Worm (Caenorhabditis elegans) whole organism, L4/young adult: ENCODE results near the gene T24D5.3.

Experiments used
- W03F9.2 ChIP-seq: fragments of 150-350 bp; optimal IDR thresholded peaks from 2 replicates; lab custom pipeline; 2014; ENCODE audit warnings: missing biosample characterization, missing genetic modification characterization
- dao-5 ChIP-seq: sonication (generic microtip); optimal IDR thresholded peaks from 2 replicates; lab custom pipeline; 2016; ENCODE audit warnings: missing genotype, missing genetic modification characterization, moderate library complexity, missing compliant biosample characterization
- him-1 ChIP-seq: sonication (generic microtip); optimal IDR thresholded peaks from 2 replicates; lab custom pipeline; 2016; ENCODE audit warnings: missing genotype, missing genetic modification reagents, missing genetic modification characterization, missing compliant biosample characterization

The T24D5.3 gene

DNA sequence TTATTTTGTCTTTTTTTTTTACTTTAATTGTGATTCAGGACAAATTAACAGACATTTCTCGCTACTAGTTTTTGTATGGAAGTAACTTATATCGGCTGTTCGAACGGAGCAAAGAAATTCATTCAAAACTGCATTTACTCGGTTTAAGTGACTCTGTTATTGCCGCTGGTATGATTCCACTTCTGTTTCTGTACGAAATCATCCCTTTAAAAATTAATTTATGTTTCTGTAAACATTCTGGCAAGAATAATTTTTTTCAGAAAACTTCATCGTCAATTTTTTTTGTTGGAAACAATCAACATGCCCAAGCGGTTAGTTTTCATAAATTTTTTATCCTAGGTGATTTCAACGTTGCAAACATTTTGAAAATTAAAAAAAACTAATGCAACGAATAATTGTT is at the start of gene T24D5.3:
TSS of gene T24D5.3 (plus strand) at position 301 of the 400 bp plus-strand sequence.
- TF ChIP-seq dao-5 (tag; lab: Kevin White, UChicago) (no peak), W03F9.2 (no peak), him-1 (tag; lab: Kevin White, UChicago) (no peak)

DNA sequence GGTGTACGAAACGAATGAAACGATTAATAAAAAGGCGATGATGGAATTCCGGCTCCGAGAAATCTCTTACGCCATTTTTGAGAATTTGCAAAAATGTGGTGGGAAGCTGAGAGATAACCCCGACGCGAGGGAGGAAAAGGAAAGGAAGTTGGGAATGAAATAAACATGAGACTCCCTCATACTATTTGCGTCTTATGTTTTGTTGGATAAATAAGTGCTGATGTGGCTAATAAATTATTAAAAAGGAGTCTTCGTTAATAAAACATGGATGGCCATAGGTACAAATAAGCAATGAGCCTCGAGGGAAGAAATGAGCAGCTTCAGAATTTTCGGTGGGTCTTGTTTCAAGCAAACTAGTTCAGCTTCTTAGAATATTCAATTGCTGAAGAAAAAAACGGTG is 47.5 kb upstream of the T24D5.3 start:
- no peak for TF ChIP-seq W03F9.2

- TF ChIP-seq W03F9.2 (no peak), dao-5 (tag; lab: Kevin White, UChicago) (no peak), him-1 (tag; lab: Kevin White, UChicago) (no peak)
These were observed 45.4 kb upstream of the T24D5.3 start for ce11 chrX:12534476-12534875.

DNA sequence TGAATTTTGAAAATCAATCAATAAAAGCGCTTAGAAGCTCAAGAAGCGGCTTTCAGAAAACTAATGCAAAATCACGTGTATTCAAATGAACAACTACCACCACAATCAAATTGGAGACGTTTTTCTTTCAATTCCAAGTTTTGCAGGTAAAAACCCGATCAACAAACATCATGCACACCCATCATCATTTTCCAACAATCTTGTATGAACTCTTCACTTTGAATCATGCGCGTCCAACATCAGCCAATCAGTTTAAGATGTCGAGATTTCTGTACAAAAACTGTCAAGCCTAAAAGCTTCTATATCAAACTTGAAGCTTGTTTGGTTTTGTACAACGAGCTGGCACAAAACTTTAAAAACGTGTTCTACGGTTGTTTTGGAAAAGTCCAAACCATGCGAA is 41.1 kb upstream of the T24D5.3 start:
- no peak for TF ChIP-seq dao-5 (tag; lab: Kevin White, UChicago)

DNA sequence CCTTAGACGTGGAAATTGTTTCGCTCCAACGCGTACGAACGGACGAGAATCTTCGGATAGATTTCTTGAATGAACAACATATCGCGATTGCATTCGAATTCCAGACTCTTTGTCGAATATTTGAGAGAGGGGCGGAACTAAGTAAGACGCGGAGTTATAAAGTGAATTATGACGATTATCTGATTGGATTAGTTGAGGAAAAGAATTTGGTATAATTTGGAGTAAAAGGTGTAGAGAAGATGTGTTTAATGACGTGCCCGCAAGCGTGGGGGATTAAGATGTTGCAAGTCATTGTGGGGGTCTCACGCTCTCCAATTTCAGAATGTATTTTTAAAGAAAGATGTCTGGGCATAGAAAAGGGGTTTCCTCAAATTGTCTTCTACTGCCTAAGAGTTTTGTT is 34.8 kb upstream of the T24D5.3 start:
- TF ChIP-seq W03F9.2 (no peak), dao-5 (tag; lab: Kevin White, UChicago) (no peak), him-1 (tag; lab: Kevin White, UChicago) (no peak)

ce11 chrX:12546804-12547203 is 33.1 kb upstream of the T24D5.3 start:
- TF ChIP-seq dao-5 (tag; lab: Kevin White, UChicago) (no peak), W03F9.2 (no peak), him-1 (tag; lab: Kevin White, UChicago) (no peak)

- no peak for TF ChIP-seq W03F9.2
- TF ChIP-seq dao-5 (tag; lab: Kevin White, UChicago) = no peak
- no peak for TF ChIP-seq him-1 (tag; lab: Kevin White, UChicago)
These were observed 30.8 kb upstream of the T24D5.3 start for ce11 chrX:12549056-12549455.

DNA sequence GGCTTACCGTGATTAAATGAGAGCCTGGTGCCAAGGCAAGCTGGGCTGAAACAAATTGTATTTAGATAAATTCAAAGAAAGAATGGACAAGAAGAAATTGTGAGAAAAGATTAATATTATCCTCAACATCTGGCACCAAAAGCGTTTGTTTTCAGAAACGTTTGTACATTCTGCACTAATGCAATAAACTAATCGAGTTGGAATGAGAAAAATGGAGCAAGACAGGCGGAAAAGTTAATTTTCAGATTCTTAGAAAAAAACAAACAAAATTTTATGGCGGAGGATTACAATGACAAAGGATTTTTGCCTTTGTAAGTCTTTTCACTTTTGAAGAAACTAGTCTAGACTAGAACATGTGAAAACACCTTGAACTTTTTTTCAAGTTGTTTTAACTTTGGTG is 28.2 kb upstream of the T24D5.3 start, which contains the start of gene npr-4:
TSS of gene npr-4 (minus strand) at position 52 of the 400 bp plus-strand sequence.
- TF ChIP-seq him-1 (tag; lab: Kevin White, UChicago) (no peak), dao-5 (tag; lab: Kevin White, UChicago) (no peak), W03F9.2 (no peak)

ce11 chrX:12563589-12563988 is 16.3 kb upstream of the T24D5.3 start:
- TF ChIP-seq dao-5 (tag; lab: Kevin White, UChicago) (peak; percentile 75), W03F9.2 (peak; percentile 15), him-1 (tag; lab: Kevin White, UChicago) (peak; percentile 85)

- TF ChIP-seq dao-5 (tag; lab: Kevin White, UChicago) (no peak), him-1 (tag; lab: Kevin White, UChicago) (no peak), W03F9.2 (no peak)
These were observed 5.4 kb upstream of the T24D5.3 start, which contains the start of gene T24D5.1 for ce11 chrX:12574473-12574872. Gene T24D5.1 (plus strand): TSS chrX:12574773.

DNA sequence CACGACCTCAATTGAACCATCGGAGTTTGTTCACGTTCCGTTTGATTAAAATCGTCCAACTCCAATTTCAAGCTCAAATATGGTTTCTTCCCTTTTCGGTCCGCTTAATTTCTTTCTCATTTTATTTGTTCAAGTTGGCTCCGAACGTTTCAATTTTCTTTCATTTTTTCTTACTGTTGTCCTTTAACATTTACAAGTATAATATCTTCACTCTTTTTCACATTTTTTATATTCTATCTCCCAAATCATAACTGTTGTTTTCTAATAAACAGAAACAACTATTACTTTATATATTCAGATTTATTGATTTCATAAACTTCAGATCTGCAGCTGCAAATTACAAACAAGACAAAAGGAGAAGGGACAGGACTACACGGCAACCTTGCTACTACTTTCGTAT is 3.6 kb downstream of the T24D5.3 start:
- TF ChIP-seq dao-5 (tag; lab: Kevin White, UChicago) (no peak), W03F9.2 (no peak), him-1 (tag; lab: Kevin White, UChicago) (no peak)

DNA sequence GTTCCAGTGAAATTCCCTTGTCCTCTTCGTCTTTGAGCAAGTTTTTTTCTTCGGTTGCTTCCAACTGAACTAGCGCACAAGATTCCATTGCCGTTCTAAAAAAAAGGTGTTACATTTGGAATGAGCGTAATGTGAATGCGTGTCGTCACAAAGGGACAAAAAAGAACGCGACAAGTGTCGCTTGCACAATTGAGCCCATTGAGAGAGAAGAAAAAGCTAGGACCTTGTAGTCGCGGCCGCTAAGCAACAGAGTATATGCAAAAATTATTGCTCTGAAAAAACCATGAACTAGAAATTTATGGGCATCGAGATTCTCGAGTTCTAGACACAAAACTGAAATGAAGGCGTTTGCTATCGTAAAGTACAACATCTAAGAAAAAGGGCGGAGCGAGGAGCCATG is 6.5 kb downstream of the T24D5.3 start, which contains the start of gene T24D5.2:
TSS of gene T24D5.2 (minus strand) at position 101 of the 400 bp plus-strand sequence.
- no peak for TF ChIP-seq dao-5 (tag; lab: Kevin White, UChicago)
- TF ChIP-seq him-1 (tag; lab: Kevin White, UChicago) = no peak
- TF ChIP-seq W03F9.2 = no peak

- TF ChIP-seq him-1 (tag; lab: Kevin White, UChicago) (no peak), dao-5 (tag; lab: Kevin White, UChicago) (no peak), W03F9.2 (no peak)
These were observed 9.6 kb downstream of the T24D5.3 start for ce11 chrX:12589503-12589902.

ce11 chrX:12595217-12595616 is 15.3 kb downstream of the T24D5.3 start:
- TF ChIP-seq him-1 (tag; lab: Kevin White, UChicago) (no peak), W03F9.2 (no peak), dao-5 (tag; lab: Kevin White, UChicago) (no peak)

DNA sequence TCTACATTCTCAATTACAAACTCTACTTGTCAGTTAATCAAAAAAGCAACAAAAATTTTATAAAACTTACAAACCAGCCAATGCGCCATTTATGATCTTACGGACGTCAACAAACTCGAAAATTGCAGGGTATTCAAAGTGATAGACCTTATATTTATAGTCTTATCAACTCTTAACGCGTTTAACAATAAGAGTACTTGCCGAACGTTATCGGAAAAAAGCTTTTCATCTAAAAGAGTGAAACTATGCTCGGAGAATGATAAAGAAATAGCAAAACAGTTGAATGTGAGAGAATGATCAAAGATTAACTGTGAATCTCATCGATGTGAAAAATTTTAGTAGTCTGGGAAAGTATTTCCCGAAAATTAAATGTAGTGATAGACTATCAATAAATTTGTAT is 16.1 kb downstream of the T24D5.3 start:
- no peak for TF ChIP-seq him-1 (tag; lab: Kevin White, UChicago)
- no peak for TF ChIP-seq W03F9.2
- no peak for TF ChIP-seq dao-5 (tag; lab: Kevin White, UChicago)
